Fruit fly (Drosophila melanogaster): Measurements from ENCODE around the gene CG14322.

Gene CG14322

DNA sequence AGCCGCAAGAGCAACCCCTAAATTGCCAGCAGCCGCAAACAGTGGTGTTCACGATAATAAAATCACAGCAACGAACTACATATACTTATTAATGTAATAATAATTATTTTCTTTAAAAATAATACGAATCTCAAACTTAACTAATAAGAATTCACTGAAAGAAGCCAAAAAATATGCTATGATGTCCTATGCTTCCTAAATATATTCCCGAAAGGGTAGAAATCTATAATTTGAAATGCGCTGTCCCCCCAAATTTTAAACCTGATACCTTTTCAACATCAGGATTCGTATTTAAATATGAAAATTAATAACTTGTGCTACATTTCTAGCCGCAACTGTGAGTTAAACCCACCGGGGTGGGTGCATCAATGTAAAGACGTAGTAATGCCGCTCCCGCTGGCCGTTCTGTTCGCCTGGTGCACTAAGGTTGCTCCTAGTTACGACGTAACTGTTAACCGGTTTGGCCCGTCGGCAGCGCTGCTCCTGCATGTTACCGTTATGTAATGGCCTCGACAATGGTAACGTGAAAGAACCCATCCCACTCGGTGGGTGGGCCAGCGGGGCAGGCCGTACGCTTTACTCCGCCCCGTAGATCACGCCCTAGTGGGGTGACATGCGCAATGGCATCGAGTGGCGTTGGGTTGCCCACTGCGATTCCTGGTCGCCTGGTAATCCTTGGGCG lies 43.1 kb upstream of the CG14322 start (continued):
- TF ChIP-seq CG17912 (GFP tag; optimal IDR thresholded peaks at IDR 0.05) (no peak), CG17568 (GFP tag; optimal IDR thresholded peaks at IDR 0.05) (peak; percentile 79), Fer1 (GFP tag; optimal IDR thresholded peaks at IDR 0.05) (peak; percentile 90), kay (GFP tag; optimal IDR thresholded peaks at IDR 0.05) (peak; percentile 36), CG6654 (GFP tag; optimal IDR thresholded peaks at IDR 0.05) (peak; percentile 55), gcm2 (GFP tag; optimal IDR thresholded peaks at IDR 0.05) (peak; percentile 29), Myb (GFP tag; optimal IDR thresholded peaks at IDR 0.05) (no peak), PHDP (tag; optimal IDR thresholded peaks at IDR 0.05) (peak; percentile 83), dpn (GFP tag; optimal IDR thresholded peaks at IDR 0.05) (peak; percentile 37 to 61), CG32772 (GFP tag; IDR thresholded peaks at IDR 0.05) (peak; percentile 69), CG10959 (GFP tag; IDR thresholded peaks at IDR 0.05) (peak; percentile 64; the same call in 1 of the 2 replicates), CkIIα-i1 (GFP tag; IDR thresholded peaks at IDR 0.05) (no peak), CG12299 (tag; optimal IDR thresholded peaks at IDR 0.05) (peak; percentile 85), sqz (GFP tag; optimal IDR thresholded peaks at IDR 0.05) (peak; percentile 82), Six4 (GFP tag; optimal IDR thresholded peaks at IDR 0.05) (peak; percentile 58), trem (tag; optimal IDR thresholded peaks at IDR 0.05) (peak; percentile 82), CG6175 (GFP tag; IDR thresholded peaks at IDR 0.05) (no peak), Xbp1 (GFP tag; optimal IDR thresholded peaks at IDR 0.05) (peak; percentile 78), CG15011 (GFP tag; optimal IDR thresholded peaks at IDR 0.05) (peak; percentile 71), CG11093 (GFP tag; IDR thresholded peaks at IDR 0.05) (peak; percentile 60; the same call in 2 of the 3 replicates), CG2116 (GFP tag; optimal IDR thresholded peaks at IDR 0.05) (peak; percentile 61), nmo (GFP tag; optimal IDR thresholded peaks at IDR 0.05) (peak; percentile 92), CG15479 (GFP tag; optimal IDR thresholded peaks at IDR 0.05) (no peak), Dek (tag; optimal IDR thresholded peaks at IDR 0.05) (peak; percentile 69), CG6765 (GFP tag; optimal IDR thresholded peaks at IDR 0.05) (peak; percentile 79), NC2β (GFP tag; optimal IDR thresholded peaks at IDR 0.05) (peak; percentile 15), sima (GFP tag; optimal IDR thresholded peaks at IDR 0.05) (no peak), Atf3 (GFP tag; optimal IDR thresholded peaks at IDR 0.05) (no peak), so (GFP tag; IDR thresholded peaks at IDR 0.05) (peak; percentile 83), Chrac-16 (GFP tag; optimal IDR thresholded peaks at IDR 0.05) (peak; percentile 81), ranshi (GFP tag; IDR thresholded peaks at IDR 0.05) (peak; percentile 69), emc (GFP tag; optimal IDR thresholded peaks at IDR 0.05) (no peak), CG1233 (GFP tag; optimal IDR thresholded peaks at IDR 0.05) (peak; percentile 88), Doc2 (GFP tag; IDR thresholded peaks at IDR 0.05) (no peak), gsb-n (tag; optimal IDR thresholded peaks at IDR 0.05) (peak; percentile 84), Xrp1 (GFP tag; IDR thresholded peaks at IDR 0.05) (peak; percentile 85), CG13296 (GFP tag; optimal IDR thresholded peaks at IDR 0.05) (peak; percentile 87), unc-4 (GFP tag; IDR thresholded peaks at IDR 0.05; ENCODE audit: partially characterized antibody) (no peak), CG2875 (GFP tag; optimal IDR thresholded peaks at IDR 0.05) (peak; percentile 72), CHES-1-like (GFP tag; optimal IDR thresholded peaks at IDR 0.05) (no peak), hkb (optimal IDR thresholded peaks at IDR 0.05) (no peak), hkb (GFP tag; IDR thresholded peaks at IDR 0.05) (peak; percentile 62), CG15601 (tag; optimal IDR thresholded peaks at IDR 0.05) (peak; percentile 82), CoRest (tag; optimal IDR thresholded peaks at IDR 0.05) (peak; percentile 91), row (GFP tag; IDR thresholded peaks at IDR 0.05) (peak; percentile 84), CG11398 (GFP tag; optimal IDR thresholded peaks at IDR 0.05) (no peak), CG9817 (tag; optimal IDR thresholded peaks at IDR 0.05) (peak; percentile 70), dmrt99B (tag; optimal IDR thresholded peaks at IDR 0.05) (peak; percentile 87), Dbx (GFP tag; IDR thresholded peaks at IDR 0.05) (no peak), Dll (GFP tag; IDR thresholded peaks at IDR 0.05; ENCODE audit: partially characterized antibody) (peak; percentile 45; the same call in 1 of the 4 replicates)
